Worm (Caenorhabditis elegans) whole organism, L4/young adult: ENCODE measurements around the gene heri-1.

Source experiments
- W03F9.2 ChIP-seq: fragments of 150-350 bp; optimal IDR thresholded peaks from 2 replicates; lab custom pipeline; 2014; ENCODE audit warnings: missing biosample characterization, missing genetic modification characterization
- dao-5 ChIP-seq: sonication (generic microtip); optimal IDR thresholded peaks from 2 replicates; lab custom pipeline; 2016; ENCODE audit warnings: missing genotype, missing genetic modification characterization, moderate library complexity, missing compliant biosample characterization
- him-1 ChIP-seq: sonication (generic microtip); optimal IDR thresholded peaks from 2 replicates; lab custom pipeline; 2016; ENCODE audit warnings: missing genotype, missing genetic modification reagents, missing genetic modification characterization, missing compliant biosample characterization

heri-1 gene

ce11 chrII:6122641-6123424 lies 9.8 kb upstream of the heri-1 start:
- TF ChIP-seq him-1 (tag; lab: Kevin White, UChicago) (no peak), W03F9.2 (peak; percentile 38), dao-5 (no peak)

ce11 chrII:6120548-6120947 lies 7.6 kb upstream of the heri-1 start:
- TF ChIP-seq dao-5 (no peak), W03F9.2 (no peak), him-1 (tag; lab: Kevin White, UChicago) (no peak)

- TF ChIP-seq W03F9.2 (no peak), him-1 (tag; lab: Kevin White, UChicago) (no peak)
Observed at ce11 chrII:6118163-6118562, 5.2 kb upstream of the heri-1 start, which contains the start of gene C29H12.6. Gene C29H12.6 (minus strand): TSS chrII:6118263.

ce11 chrII:6116701-6117100 lies 3.7 kb upstream of the heri-1 start:
- no peak for TF ChIP-seq dao-5
- TF ChIP-seq him-1 (tag; lab: Kevin White, UChicago): no peak
- no peak for TF ChIP-seq W03F9.2

ce11 chrII:6115283-6115682 lies 2.3 kb upstream of the heri-1 start:
- no peak for TF ChIP-seq dao-5
- no peak for TF ChIP-seq him-1 (tag; lab: Kevin White, UChicago)
- no peak for TF ChIP-seq W03F9.2

- TF ChIP-seq dao-5 (no peak), W03F9.2 (no peak), him-1 (tag; lab: Kevin White, UChicago) (no peak)
Observed at ce11 chrII:6113842-6114441, 948 bp upstream of the heri-1 start.

ce11 chrII:6109989-6110388 lies 3.0 kb downstream of the heri-1 start:
- TF ChIP-seq him-1 (tag; lab: Kevin White, UChicago) (no peak), dao-5 (no peak), W03F9.2 (no peak)

- TF ChIP-seq him-1 (tag; lab: Kevin White, UChicago) (no peak), dao-5 (no peak), W03F9.2 (no peak)
Observed at ce11 chrII:6107773-6108172, 5.2 kb downstream of the heri-1 start.

- TF ChIP-seq W03F9.2 (no peak), dao-5 (no peak), him-1 (tag; lab: Kevin White, UChicago) (no peak)
Observed at ce11 chrII:6103986-6104385, 9.0 kb downstream of the heri-1 start.

- TF ChIP-seq W03F9.2: no peak
- TF ChIP-seq dao-5: no peak
- no peak for TF ChIP-seq him-1 (tag; lab: Kevin White, UChicago)
Observed at ce11 chrII:6101475-6101874, 11.5 kb downstream of the heri-1 start.

ce11 chrII:6099500-6099899 lies 13.5 kb downstream of the heri-1 start, which contains the start of gene rgs-3:
Gene rgs-3 (plus strand): TSS chrII:6099800.
- TF ChIP-seq W03F9.2 (no peak), dao-5 (no peak), him-1 (tag; lab: Kevin White, UChicago) (no peak)

- no peak for TF ChIP-seq him-1 (tag; lab: Kevin White, UChicago)
- TF ChIP-seq dao-5: no peak
- TF ChIP-seq W03F9.2: no peak
Observed at ce11 chrII:6097441-6097840, 15.6 kb downstream of the heri-1 start, which contains the start of the genes tpp-2 and rbbp-5. Gene tpp-2 (minus strand): TSS chrII:6097597. Gene rbbp-5 (plus strand): TSS chrII:6097830.

- no peak for TF ChIP-seq him-1 (tag; lab: Kevin White, UChicago)
- TF ChIP-seq W03F9.2: no peak
- no peak for TF ChIP-seq dao-5
Observed at ce11 chrII:6091380-6091779, 21.6 kb downstream of the heri-1 start, which contains the start of the genes fbf-2 and nspg-3. Gene fbf-2 (minus strand): TSS chrII:6091480. Gene nspg-3 (plus strand): TSS chrII:6091767.

- no peak for TF ChIP-seq him-1 (tag; lab: Kevin White, UChicago)
- TF ChIP-seq dao-5: no peak
- TF ChIP-seq W03F9.2: no peak
Observed at ce11 chrII:6082620-6083019, 30.4 kb downstream of the heri-1 start, which contains the start of gene F21H12.3. Gene F21H12.3 (plus strand): TSS chrII:6082920.

- TF ChIP-seq dao-5 (no peak), him-1 (tag; lab: Kevin White, UChicago) (no peak), W03F9.2 (no peak)
Observed at ce11 chrII:6080743-6081142, 32.3 kb downstream of the heri-1 start, which contains the start of gene fbf-1. Gene fbf-1 (minus strand): TSS chrII:6080843.
